Fruit fly (Drosophila melanogaster) S2 (cell line): Measurements from ENCODE around the gene CG13043.

Experiments used
- CG8478 ChIP-seq: fragments of >200 bp; optimal IDR thresholded peaks from 2 replicates; lab custom pipeline; 2018
- CTCF ChIP-seq, 2 experiments: fragments of >200 bp; optimal IDR thresholded peaks; 2 replicates each; lab custom pipeline; 2018

DNA sequence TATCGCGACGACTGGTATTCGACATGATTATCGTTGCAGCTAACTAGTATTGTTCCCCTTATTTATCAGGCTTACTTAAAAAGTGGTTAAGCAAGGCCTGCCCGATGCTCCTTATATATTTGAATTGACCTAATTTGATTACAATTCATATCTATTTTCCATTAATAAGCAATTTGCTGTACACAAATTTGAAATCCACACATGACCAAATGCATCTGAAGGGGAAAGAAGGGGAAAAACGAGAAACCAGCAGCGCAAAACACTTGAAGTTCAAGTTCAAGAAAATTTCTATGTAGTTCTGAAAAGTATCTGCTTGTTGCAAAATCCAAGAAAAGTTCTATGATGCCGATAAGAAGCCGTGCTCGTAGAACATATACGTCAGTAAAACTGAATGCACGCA, 21.0 kb upstream of the CG13043 start, which contains the start of the genes CG13040 and CG13039:
- no peak for TF ChIP-seq CTCF (optimal IDR thresholded peaks at IDR 0.05; lab: Kevin White, UChicago)
- no peak for TF ChIP-seq CG8478 (lab: Kevin White, UChicago)
